Fruit fly (Drosophila melanogaster): ENCODE measurements around the gene twit.

twit gene

DNA sequence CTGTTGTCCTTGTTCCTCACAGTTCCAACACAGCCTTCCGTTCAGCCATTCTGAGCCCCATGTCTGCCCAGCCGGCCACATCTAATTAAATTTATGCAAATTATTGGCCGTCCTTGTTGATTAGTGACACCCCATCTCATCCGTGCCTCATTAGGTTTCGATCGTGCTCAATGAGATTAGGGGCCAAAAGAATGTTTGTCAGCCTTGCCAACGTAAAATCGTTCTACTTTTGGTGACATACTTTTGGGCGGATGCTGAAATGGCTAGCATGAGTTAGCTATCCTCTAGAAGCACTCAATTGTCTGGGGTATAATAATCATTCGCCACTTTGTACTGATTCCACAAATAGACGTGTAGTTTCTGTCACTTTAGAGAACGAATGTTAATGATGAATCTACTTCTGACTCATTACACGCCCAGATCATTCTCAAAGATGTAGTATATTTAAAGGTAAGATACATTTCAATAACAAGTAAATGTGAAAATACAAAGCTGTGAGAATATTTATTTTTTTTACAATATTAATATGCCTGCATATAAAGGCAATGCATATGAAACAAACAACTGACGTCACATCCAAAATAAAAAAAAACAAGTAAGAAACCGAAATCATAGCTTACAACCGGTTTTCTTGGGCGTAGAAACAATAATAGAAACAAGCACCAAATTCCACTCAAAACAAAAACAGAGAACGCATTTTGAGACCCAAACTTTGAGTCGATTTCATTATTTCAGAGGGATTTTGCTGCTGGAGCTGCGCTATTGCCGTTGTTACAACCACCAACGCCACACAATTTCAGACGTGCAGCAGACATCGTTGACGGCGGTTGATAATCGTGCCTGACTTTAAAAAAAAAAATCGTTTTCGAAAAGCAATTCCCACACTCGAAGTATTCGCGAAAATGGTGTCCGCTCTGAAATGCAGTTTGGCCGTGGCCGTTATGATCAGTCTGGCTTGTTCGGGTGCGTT, 6.3 kb downstream of the twit start, which contains the start of gene bero (continued):
- no peak for TF ChIP-seq CG18011 (GFP tag; optimal IDR thresholded peaks at IDR 0.05)
- no peak for TF ChIP-seq pfk (GFP tag; optimal IDR thresholded peaks at IDR 0.05)
- no peak for TF ChIP-seq Oli (tag; optimal IDR thresholded peaks at IDR 0.05)
- no peak for TF ChIP-seq ara (GFP tag; IDR thresholded peaks at IDR 0.05)
- TF ChIP-seq CrebB (tag; optimal IDR thresholded peaks at IDR 0.05), result no peak
- TF ChIP-seq PHDP (tag; optimal IDR thresholded peaks at IDR 0.05), result no peak
- no peak for TF ChIP-seq disco-r (GFP tag; optimal IDR thresholded peaks at IDR 0.05)
- peak; percentile 38; the same call in 1 of the 3 replicates for TF ChIP-seq sr (GFP tag; IDR thresholded peaks at IDR 0.05)
- TF ChIP-seq peb (GFP tag; IDR thresholded peaks at IDR 0.05), result no peak
- no peak for TF ChIP-seq CG12744 (GFP tag; optimal IDR thresholded peaks at IDR 0.05)
- no peak for TF ChIP-seq CG12236 (GFP tag; optimal IDR thresholded peaks at IDR 0.05)
- TF ChIP-seq Sry-β (GFP tag; optimal IDR thresholded peaks at IDR 0.05), result no peak
- no peak for TF ChIP-seq CG14710 (tag; optimal IDR thresholded peaks at IDR 0.05)
- no peak for TF ChIP-seq Hand (GFP tag; optimal IDR thresholded peaks at IDR 0.05)
- TF ChIP-seq BtbVII (GFP tag; optimal IDR thresholded peaks at IDR 0.05), result peak; percentile 44
- TF ChIP-seq CG1832 (GFP tag; optimal IDR thresholded peaks at IDR 0.05), result no peak
- TF ChIP-seq sna (GFP tag; IDR thresholded peaks at IDR 0.05; ENCODE audit: partially characterized antibody), result no peak
- 0 out of 2 replicates have a peak, but pooled peaks have one; percentile 7 for TF ChIP-seq H2.0 (GFP tag; IDR thresholded peaks at IDR 0.05)
- TF ChIP-seq Sox102F (GFP tag; optimal IDR thresholded peaks at IDR 0.05), result no peak
- no peak for TF ChIP-seq seq (GFP tag; IDR thresholded peaks at IDR 0.05)
- no peak for TF ChIP-seq CG34422 (GFP tag; IDR thresholded peaks at IDR 0.05)
- peak; percentile 95 for TF ChIP-seq z (GFP tag; IDR thresholded peaks at IDR 0.05)
- no peak for TF ChIP-seq CoRest (tag; optimal IDR thresholded peaks at IDR 0.05)
- TF ChIP-seq pan (optimal IDR thresholded peaks at IDR 0.05), result no peak
- TF ChIP-seq pan (GFP tag; optimal IDR thresholded peaks at IDR 0.05 in 1 of 2, IDR thresholded peaks at IDR 0.05 in 1 of 2), result peak in 1 of 2 experiments; percentile 19
- no peak for TF ChIP-seq CG16779 (GFP tag; IDR thresholded peaks at IDR 0.05)
- no peak for TF ChIP-seq CG3281 (GFP tag; optimal IDR thresholded peaks at IDR 0.05)
- TF ChIP-seq eve (GFP tag; optimal IDR thresholded peaks at IDR 0.05), result peak in 1 of 2 experiments; percentile 76
- TF ChIP-seq CG5953 (GFP tag; IDR thresholded peaks at IDR 0.05), result no peak
- no peak for TF ChIP-seq gfzf (GFP tag; optimal IDR thresholded peaks at IDR 0.05)
- TF ChIP-seq nerfin-1 (tag; optimal IDR thresholded peaks at IDR 0.05), result no peak
- TF ChIP-seq ci (GFP tag; IDR thresholded peaks at IDR 0.05), result peak; percentile 60; the same call in 2 of the 3 replicates
- no peak for TF ChIP-seq CG12299 (tag; optimal IDR thresholded peaks at IDR 0.05)
- TF ChIP-seq Mrtf (GFP tag; IDR thresholded peaks at IDR 0.05), result no peak
- TF ChIP-seq CG7963 (GFP tag; IDR thresholded peaks at IDR 0.05; ENCODE audit: partially characterized antibody), result 0 out of 3 replicates have a peak, but pooled peaks have one; percentile 46
- peak; percentile 58; the same call in 1 of the 2 replicates for TF ChIP-seq rib (GFP tag; IDR thresholded peaks at IDR 0.05)

DNA sequence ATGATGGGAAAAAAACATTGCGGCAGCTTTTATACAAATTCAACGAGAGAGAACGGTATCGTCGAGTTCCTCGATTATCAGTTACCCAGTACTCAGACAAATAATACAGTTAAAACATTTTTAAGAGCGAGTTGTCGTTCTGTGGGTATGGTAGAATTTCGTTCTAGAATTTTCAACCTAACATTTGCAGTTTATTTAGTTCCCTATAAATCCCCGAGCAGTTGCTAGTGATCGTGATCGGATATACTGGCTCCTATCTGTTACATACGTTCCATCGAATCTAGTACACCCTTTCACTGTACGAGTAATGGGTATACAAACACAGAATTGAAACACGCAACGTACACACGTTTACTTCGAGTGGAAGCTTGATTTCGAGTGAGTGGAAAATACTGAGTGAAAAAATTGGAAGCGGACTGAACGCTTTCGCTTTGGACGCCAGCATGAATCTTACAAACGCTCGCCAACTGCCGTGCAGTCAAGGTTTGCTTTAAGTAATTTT, 12.4 kb downstream of the twit start, which contains the start of gene CG9338:
Gene CG9338, plus strand, starts transcription at position 452 of the 502 bp plus-strand sequence.
- peak; percentile 58 for TF ChIP-seq eyg (GFP tag; optimal IDR thresholded peaks at IDR 0.05)
- TF ChIP-seq CG9609 (GFP tag; optimal IDR thresholded peaks at IDR 0.05), result peak; percentile 89
- TF ChIP-seq hb (GFP tag; IDR thresholded peaks at IDR 0.05; ENCODE audit: partially characterized antibody), result no peak
- TF ChIP-seq PHDP (tag; optimal IDR thresholded peaks at IDR 0.05), result peak; percentile 83
- TF ChIP-seq CG7987 (GFP tag; optimal IDR thresholded peaks at IDR 0.05), result peak; percentile 84
- TF ChIP-seq Sox102F (GFP tag; optimal IDR thresholded peaks at IDR 0.05), result peak; percentile 79
- peak; percentile 91 for TF ChIP-seq CG12071 (GFP tag; optimal IDR thresholded peaks at IDR 0.05)
- TF ChIP-seq Stat92E (GFP tag; optimal IDR thresholded peaks at IDR 0.05), result peak in 1 of 3 experiments; percentile 77
- TF ChIP-seq CG14014 (GFP tag; IDR thresholded peaks at IDR 0.05), result peak; percentile 73
- peak; percentile 86 for TF ChIP-seq CG15514 (GFP tag; optimal IDR thresholded peaks at IDR 0.05)
- no peak for TF ChIP-seq Dfd (GFP tag; optimal IDR thresholded peaks at IDR 0.05)
- peak; percentile 96 for TF ChIP-seq CG18599 (GFP tag; optimal IDR thresholded peaks at IDR 0.05)
- peak; percentile 82 for TF ChIP-seq org-1 (GFP tag; optimal IDR thresholded peaks at IDR 0.05)
- TF ChIP-seq peb (GFP tag; IDR thresholded peaks at IDR 0.05), result peak; percentile 88
- no peak for TF ChIP-seq CG8924 (tag; optimal IDR thresholded peaks at IDR 0.05)

Measured in whole organism, embryonic.